Fruit fly (Drosophila melanogaster) whole organism, wandering third instar larva: ENCODE results near the gene Cpr78Cc.

Source experiments
- Abd-B ChIP-seq: fragments of >200 bp; optimal IDR thresholded peaks from 2 replicates; lab custom pipeline; 2017; ENCODE audit warnings: missing biosample characterization, missing genetic modification characterization
- CG32264 ChIP-seq: fragments of 200-800 bp; sonication (Bioruptor generic); optimal IDR thresholded peaks from 2 replicates; lab custom pipeline; 2016; ENCODE audit warnings: missing biosample characterization, missing genetic modification characterization
- CG9705 ChIP-seq: fragments of 200-800 bp; sonication (Bioruptor generic); optimal IDR thresholded peaks from 2 replicates; lab custom pipeline; 2018; ENCODE audit warnings: missing biosample characterization, mild to moderate bottlenecking, missing genetic modification characterization
- CrebA ChIP-seq: fragments of 200-800 bp; sonication (Bioruptor generic); optimal IDR thresholded peaks from 2 replicates; lab custom pipeline; 2016; ENCODE audit warnings: missing biosample characterization, mild to moderate bottlenecking, missing genetic modification characterization, borderline replicate concordance
- Dfd ChIP-seq: fragments of >200 bp; optimal IDR thresholded peaks from 2 replicates; lab custom pipeline; 2017; ENCODE audit warnings: missing biosample characterization, missing genetic modification characterization
- Dif ChIP-seq: fragments of 200-275, 200-300 bp; sonication (Bioruptor generic); optimal IDR thresholded peaks from 2 replicates; lab custom pipeline; 2018; ENCODE audit warnings: missing biosample characterization, missing genetic modification characterization; ENCODE audit not compliant: partially characterized antibody
- GATAd ChIP-seq: sonication (Bioruptor generic); optimal IDR thresholded peaks from 2 replicates; lab custom pipeline; 2016; ENCODE audit warnings: missing biosample characterization, missing genetic modification characterization
- HLH106 ChIP-seq: fragments of 200-800 bp; optimal IDR thresholded peaks from 3 replicates; lab custom pipeline; 2019; ENCODE audit warnings: missing biosample characterization, mild to moderate bottlenecking, missing genetic modification characterization, moderate library complexity
- Hnf4 ChIP-seq: fragments of 200-800 bp; sonication (Bioruptor generic); optimal IDR thresholded peaks from 2 replicates; lab custom pipeline; 2016; ENCODE audit warnings: missing biosample characterization, mild to moderate bottlenecking, missing genetic modification characterization
- Hr78 ChIP-seq: fragments of >200 bp; optimal IDR thresholded peaks from 2 replicates; lab custom pipeline; 2017; ENCODE audit warnings: missing biosample characterization, missing genetic modification characterization
- Hr83 ChIP-seq: fragments of 200-300 bp; sonication (Bioruptor generic); optimal IDR thresholded peaks from 2 replicates; lab custom pipeline; 2016; ENCODE audit warnings: missing biosample characterization, mild to moderate bottlenecking, missing genetic modification characterization, moderate library complexity; ENCODE audit not compliant: poor library complexity, severe bottlenecking
- Jra ChIP-seq: sonication (Bioruptor generic); optimal IDR thresholded peaks from 2 replicates; lab custom pipeline; 2016; ENCODE audit warnings: missing biosample characterization, missing genetic modification characterization
- Myc ChIP-seq: fragments of >200 bp; optimal IDR thresholded peaks from 2 replicates; lab custom pipeline; 2017
- OdsH ChIP-seq: fragments of 200-800 bp; sonication (Bioruptor generic); optimal IDR thresholded peaks from 2 replicates; lab custom pipeline; 2016; ENCODE audit warnings: missing biosample characterization, mild to moderate bottlenecking, missing genetic modification characterization
- Rel ChIP-seq, 2 experiments: fragments of 200-800 bp; sonication (Bioruptor generic) in 1 of 2; optimal IDR thresholded peaks; 2 replicates in 1 of 2; 3 replicates in 1 of 2; lab custom pipeline; 2016 to 2019; ENCODE audit warnings: mild to moderate bottlenecking in 2 of 2, missing biosample characterization in 2 of 2, missing genetic modification characterization in 2 of 2, moderate library complexity in 1 of 2
- br ChIP-seq: fragments of 200-800 bp; sonication (Bioruptor generic); optimal IDR thresholded peaks from 2 replicates; lab custom pipeline; 2016; ENCODE audit warnings: missing biosample characterization, missing genetic modification characterization
- brk ChIP-seq: fragments of 200-800 bp; sonication (Bioruptor generic); optimal IDR thresholded peaks from 2 replicates; lab custom pipeline; 2016; ENCODE audit warnings: missing biosample characterization, mild to moderate bottlenecking, missing genetic modification characterization
- dl ChIP-seq, 2 experiments: fragments of 175-275, 200-275 bp in 1 of 2; fragments of 200-275 bp in 1 of 2; sonication (Bioruptor generic); optimal IDR thresholded peaks; lab custom pipeline; 2018; ENCODE audit warnings: mild to moderate bottlenecking in 2 of 2, missing biosample characterization in 2 of 2, missing genetic modification characterization in 2 of 2, moderate library complexity in 2 of 2; ENCODE audit not compliant: partially characterized antibody in 2 of 2, insufficient read depth in 1 of 2
- ey ChIP-seq: fragments of 200-800 bp; sonication (Bioruptor generic); optimal IDR thresholded peaks from 2 replicates; lab custom pipeline; 2016; ENCODE audit warnings: missing biosample characterization, missing genetic modification characterization
- foxo ChIP-seq, 2 experiments: fragments of 200-800 bp; sonication (Bioruptor generic); optimal IDR thresholded peaks; 2 replicates in 1 of 2; 3 replicates in 1 of 2; lab custom pipeline; 2016 to 2017; ENCODE audit warnings: missing biosample characterization in 2 of 2, missing genetic modification characterization in 2 of 2
- fru ChIP-seq: fragments of 200-800 bp; sonication (Bioruptor generic); optimal IDR thresholded peaks from 3 replicates; lab custom pipeline; 2016; ENCODE audit warnings: missing biosample characterization, mild to moderate bottlenecking, missing genetic modification characterization
- h ChIP-seq: fragments of 200-800 bp; sonication (Bioruptor generic); optimal IDR thresholded peaks from 3 replicates; lab custom pipeline; 2016; ENCODE audit warnings: missing biosample characterization, mild to moderate bottlenecking, missing genetic modification characterization
- jim ChIP-seq: fragments of 175-275, 200-325 bp; sonication (Bioruptor generic); optimal IDR thresholded peaks from 2 replicates; lab custom pipeline; 2016; ENCODE audit warnings: missing biosample characterization, mild to moderate bottlenecking, missing genetic modification characterization
- psq ChIP-seq: fragments of 200-800 bp; sonication (Bioruptor generic); optimal IDR thresholded peaks from 3 replicates; lab custom pipeline; 2017; ENCODE audit warnings: missing biosample characterization, mild to moderate bottlenecking, missing genetic modification characterization, moderate library complexity
- rgr ChIP-seq: fragments of 200-800 bp; sonication (Bioruptor generic); optimal IDR thresholded peaks from 3 replicates; lab custom pipeline; 2016; ENCODE audit warnings: missing biosample characterization, mild to moderate bottlenecking, missing genetic modification characterization
- sage ChIP-seq: fragments of 200-800 bp; sonication (Bioruptor generic); optimal IDR thresholded peaks from 2 replicates; lab custom pipeline; 2016; ENCODE audit warnings: missing biosample characterization, mild to moderate bottlenecking, missing genetic modification characterization
- tai ChIP-seq: sonication (Bioruptor generic); optimal IDR thresholded peaks from 2 replicates; lab custom pipeline; 2016; ENCODE audit warnings: missing biosample characterization, missing genetic modification characterization
- usp ChIP-seq: fragments of >200 bp; optimal IDR thresholded peaks from 2 replicates; lab custom pipeline; 2017; ENCODE audit warnings: missing biosample characterization, missing genetic modification characterization

The Cpr78Cc gene

dm6 chr3L:21324724-21325123 is 24.3 kb downstream of the Cpr78Cc start:
- no peak for TF ChIP-seq Jra (GFP tag; lab: Kevin White, UChicago)
- no peak for TF ChIP-seq OdsH (GFP tag; lab: Kevin White, UChicago)
- no peak for TF ChIP-seq Hnf4
- no peak for TF ChIP-seq CrebA
- TF ChIP-seq jim (GFP tag; lab: Kevin White, UChicago) = no peak
- TF ChIP-seq br (GFP tag; lab: Kevin White, UChicago) = no peak
- TF ChIP-seq Hr78 (GFP tag; lab: Kevin White, UChicago) = no peak
- no peak for TF ChIP-seq Hr83 (GFP tag; lab: Kevin White, UChicago)
- no peak for TF ChIP-seq psq (GFP tag; lab: Kevin White, UChicago)
- TF ChIP-seq tai (GFP tag; lab: Kevin White, UChicago) = no peak
- no peak for TF ChIP-seq sage (GFP tag; lab: Kevin White, UChicago)
- no peak for TF ChIP-seq Dfd (GFP tag; lab: Kevin White, UChicago)

- TF ChIP-seq Myc (lab: Kevin White, UChicago) (peak; percentile 84), Dif (no peak)
Observed at dm6 chr3L:21334999-21335631, 34.7 kb downstream of the Cpr78Cc start, which contains the start of gene Tsr1. Tsr1 (plus strand) TSS chr3L:21335215.

dm6 chr3L:21342592-21342991 is 42.2 kb downstream of the Cpr78Cc start:
- no peak for TF ChIP-seq sage (GFP tag; lab: Kevin White, UChicago)
- TF ChIP-seq ey (GFP tag; lab: Kevin White, UChicago) = no peak
- no peak for TF ChIP-seq Rel (GFP tag; optimal IDR thresholded peaks at IDR 0.05; lab: Kevin White, UChicago)
- TF ChIP-seq Rel (tag; optimal IDR thresholded peaks at IDR 0.05; lab: Kevin White, UChicago) = peak; percentile 17
- no peak for TF ChIP-seq CrebA
- TF ChIP-seq Hr83 (GFP tag; lab: Kevin White, UChicago) = no peak
- TF ChIP-seq CG32264 (GFP tag; lab: Kevin White, UChicago) = no peak
- TF ChIP-seq jim (GFP tag; lab: Kevin White, UChicago) = no peak
- no peak for TF ChIP-seq OdsH (GFP tag; lab: Kevin White, UChicago)

- no peak for TF ChIP-seq Dfd (GFP tag; lab: Kevin White, UChicago)
- peak; percentile 49 for TF ChIP-seq OdsH (GFP tag; lab: Kevin White, UChicago)
Observed at dm6 chr3L:21343254-21344083, 43.1 kb downstream of the Cpr78Cc start, which contains the start of the genes Tbc1d8-9 and CG32436. Tbc1d8-9 (minus strand) TSS chr3L:21343716. CG32436 (plus strand) TSS chr3L:21344033.

dm6 chr3L:21346463-21347196 is 46.2 kb downstream of the Cpr78Cc start:
- TF ChIP-seq CrebA (no peak), brk (GFP tag; lab: Kevin White, UChicago) (no peak), fru (GFP tag; lab: Kevin White, UChicago) (no peak), Dfd (GFP tag; lab: Kevin White, UChicago) (no peak), rgr (GFP tag; lab: Kevin White, UChicago) (no peak), HLH106 (tag; lab: Kevin White, UChicago) (no peak), CG9705 (GFP tag; lab: Kevin White, UChicago) (no peak), h (GFP tag; lab: Kevin White, UChicago) (peak; percentile 29), br (GFP tag; lab: Kevin White, UChicago) (no peak), dl (GFP tag; optimal IDR thresholded peaks at IDR 0.05; lab: Kevin White, UChicago; ENCODE audit: insufficient read depth in 1 of 2, partially characterized antibody in 2 of 2) (no peak), usp (GFP tag; lab: Kevin White, UChicago) (no peak), foxo (GFP tag; optimal IDR thresholded peaks at IDR 0.05; lab: Kevin White, UChicago) (no peak), CG32264 (GFP tag; lab: Kevin White, UChicago) (no peak), psq (GFP tag; lab: Kevin White, UChicago) (peak; percentile 72), Jra (GFP tag; lab: Kevin White, UChicago) (peak; percentile 33), Abd-B (no peak), GATAd (GFP tag; lab: Kevin White, UChicago) (no peak)
- TF ChIP-seq, all 38 proteins: peak for 3
